Worm (Caenorhabditis elegans): ENCODE results near the gene tag-244.
A peak's percentile ranks its signal among the peaks of the same experiment; 100 is the strongest.

Gene tag-244

ce11 chrIV:1516527-1516926, 34.2 kb upstream of the tag-244 start, which contains the start of gene clec-172:
TSS of gene clec-172 (minus strand) at chrIV:1516627.
- TF ChIP-seq fos-1 (tag; optimal IDR thresholded peaks at IDR 0.05) (peak; percentile 1), egl-27 (tag; optimal IDR thresholded peaks at IDR 0.05) (no peak)

DNA sequence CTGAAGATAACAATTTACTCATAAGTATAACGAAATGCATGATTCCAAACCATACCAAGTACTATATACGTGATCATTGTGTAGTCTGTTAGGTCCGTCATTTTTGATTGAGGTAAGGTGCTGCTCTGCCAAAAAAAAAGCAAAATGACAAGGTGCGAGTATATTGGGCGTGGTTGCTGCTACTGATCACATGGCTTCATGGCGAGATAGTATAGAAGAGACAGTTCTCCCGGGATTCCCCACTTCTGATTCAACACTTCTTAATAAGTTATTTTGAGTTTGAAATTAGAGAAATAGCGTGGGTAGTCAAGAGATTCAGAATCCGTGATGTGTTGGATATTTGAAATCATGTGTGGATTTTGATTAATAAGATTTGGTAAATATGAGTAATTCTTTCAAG, 29.5 kb upstream of the tag-244 start, which contains the start of gene K03H6.4:
Gene K03H6.4, minus strand, starts transcription at position 101 of the 400 bp plus-strand sequence.
- TF ChIP-seq crh-2 (tag; optimal IDR thresholded peaks at IDR 0.05) = no peak
- no peak for TF ChIP-seq dmd-4 (tag; optimal IDR thresholded peaks at IDR 0.05)
- no peak for TF ChIP-seq unc-55 (GFP tag; optimal IDR thresholded peaks at IDR 0.05)
- TF ChIP-seq nhr-129 (tag; optimal IDR thresholded peaks at IDR 0.05) = no peak
- no peak for TF ChIP-seq F13H6.1 (tag; optimal IDR thresholded peaks at IDR 0.05)
- TF ChIP-seq mab-5 (tag; optimal IDR thresholded peaks at IDR 0.05) = no peak
- TF ChIP-seq unc-62 (GFP tag; optimal IDR thresholded peaks at IDR 0.05) = no peak

ce11 chrIV:1522358-1522757, 28.3 kb upstream of the tag-244 start:
- TF ChIP-seq nhr-25 (tag; optimal IDR thresholded peaks at IDR 0.05) (no peak), skn-1 (tag; optimal IDR thresholded peaks at IDR 0.05) (peak; percentile 74), ama-1 (optimal IDR thresholded peaks at IDR 0.05) (no peak), nhr-77 (tag; optimal IDR thresholded peaks at IDR 0.05) (no peak)

DNA sequence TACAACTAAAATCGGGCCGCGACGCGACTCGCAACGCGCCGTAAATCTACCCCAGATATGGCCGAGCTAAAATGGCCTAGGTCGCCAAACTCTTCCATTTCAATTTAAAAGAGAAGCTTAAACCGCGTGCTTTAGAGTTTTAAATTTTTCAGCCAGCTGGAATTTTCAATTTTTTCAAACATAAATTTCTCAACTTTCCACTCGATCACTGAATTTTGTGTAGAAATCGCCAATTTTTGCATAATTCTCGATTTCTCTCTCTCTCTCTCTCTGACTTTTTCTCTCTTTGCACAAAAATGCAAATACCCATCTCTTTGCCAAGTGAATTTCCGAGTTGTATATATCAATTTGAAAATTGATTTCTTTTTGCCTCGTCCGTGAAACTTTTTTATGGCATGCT, 27.3 kb upstream of the tag-244 start, which contains the start of gene K03H6.1:
Gene K03H6.1, plus strand, starts transcription at position 301 of the 400 bp plus-strand sequence.
- TF ChIP-seq egl-27 (tag; optimal IDR thresholded peaks at IDR 0.05) (no peak), peb-1 (tag; optimal IDR thresholded peaks at IDR 0.05) (no peak), mbf-1 (tag; optimal IDR thresholded peaks at IDR 0.05) (no peak), mab-5 (tag; optimal IDR thresholded peaks at IDR 0.05) (no peak), skn-1 (tag; optimal IDR thresholded peaks at IDR 0.05) (no peak), lin-39 (tag; optimal IDR thresholded peaks at IDR 0.05) (no peak), fos-1 (tag; optimal IDR thresholded peaks at IDR 0.05) (no peak), aly-2 (tag; optimal IDR thresholded peaks at IDR 0.05) (no peak), elt-1 (tag; optimal IDR thresholded peaks at IDR 0.05) (no peak), nhr-10 (tag; optimal IDR thresholded peaks at IDR 0.05) (no peak), lsy-2 (tag; optimal IDR thresholded peaks at IDR 0.05) (no peak), nhr-77 (tag; optimal IDR thresholded peaks at IDR 0.05) (no peak), zag-1 (tag; optimal IDR thresholded peaks at IDR 0.05) (no peak), ceh-82 (tag; optimal IDR thresholded peaks at IDR 0.05) (no peak), sem-4 (tag; optimal IDR thresholded peaks at IDR 0.05) (no peak), alr-1 (tag; optimal IDR thresholded peaks at IDR 0.05) (no peak), ceh-16 (tag; optimal IDR thresholded peaks at IDR 0.05) (no peak)

ce11 chrIV:1536316-1536715, 14.4 kb upstream of the tag-244 start, which contains the start of gene K03H6.5:
TSS of gene K03H6.5 (minus strand) at chrIV:1536416.
- TF ChIP-seq fos-1 (tag; optimal IDR thresholded peaks at IDR 0.05) (no peak), unc-62 (GFP tag; optimal IDR thresholded peaks at IDR 0.05) (no peak), peb-1 (tag; optimal IDR thresholded peaks at IDR 0.05) (no peak), Y55F3AM.14 (GFP tag; optimal IDR thresholded peaks at IDR 0.05) (no peak), mdl-1 (tag; optimal IDR thresholded peaks at IDR 0.05) (no peak), ZK546.5 (tag; optimal IDR thresholded peaks at IDR 0.05) (no peak), nhr-23 (tag; optimal IDR thresholded peaks at IDR 0.05) (no peak)

ce11 chrIV:1547129-1547528, 3.5 kb upstream of the tag-244 start:
- TF ChIP-seq skn-1 (tag; optimal IDR thresholded peaks at IDR 0.05) (no peak), ztf-4 (tag; optimal IDR thresholded peaks at IDR 0.05) (no peak), Y55F3AM.14 (GFP tag; optimal IDR thresholded peaks at IDR 0.05) (no peak), nhr-237 (tag; optimal IDR thresholded peaks at IDR 0.05) (no peak), unc-55 (GFP tag; optimal IDR thresholded peaks at IDR 0.05) (no peak), R02D3.7 (tag; optimal IDR thresholded peaks at IDR 0.05) (no peak), nhr-12 (tag; optimal IDR thresholded peaks at IDR 0.05) (no peak), F13H6.1 (tag; optimal IDR thresholded peaks at IDR 0.05) (no peak), fos-1 (tag; optimal IDR thresholded peaks at IDR 0.05) (no peak), mbf-1 (tag; optimal IDR thresholded peaks at IDR 0.05) (no peak), gmeb-1 (tag; optimal IDR thresholded peaks at IDR 0.05) (no peak), ceh-16 (tag; optimal IDR thresholded peaks at IDR 0.05) (peak; percentile 63), lin-13 (GFP tag; optimal IDR thresholded peaks at IDR 0.05) (no peak), mab-5 (tag; optimal IDR thresholded peaks at IDR 0.05) (no peak), blmp-1 (tag; optimal IDR thresholded peaks at IDR 0.05; ENCODE audit: insufficient read depth) (peak; percentile 88), ceh-82 (tag; optimal IDR thresholded peaks at IDR 0.05) (no peak), nhr-129 (tag; optimal IDR thresholded peaks at IDR 0.05) (no peak), nhr-11 (tag; optimal IDR thresholded peaks at IDR 0.05) (no peak), lin-11 (tag; optimal IDR thresholded peaks at IDR 0.05) (no peak), dmd-4 (tag; optimal IDR thresholded peaks at IDR 0.05) (no peak), sma-3 (GFP tag; optimal IDR thresholded peaks at IDR 0.05) (no peak), nhr-10 (tag; optimal IDR thresholded peaks at IDR 0.05) (no peak), nhr-25 (tag; optimal IDR thresholded peaks at IDR 0.05) (peak; percentile 64), ztf-11 (tag; optimal IDR thresholded peaks at IDR 0.05) (no peak), lsy-2 (tag; optimal IDR thresholded peaks at IDR 0.05) (no peak), peb-1 (tag; optimal IDR thresholded peaks at IDR 0.05) (no peak), zag-1 (tag; optimal IDR thresholded peaks at IDR 0.05) (no peak)

Measured in whole organism, L2 larva.